Worm (Caenorhabditis elegans) whole organism, young adult: ENCODE results near the gene nhr-172.
A peak's percentile ranks its signal among the peaks of the same experiment; 100 is the strongest.

ENCODE experiments used
- B0261.1 ChIP-seq: sonication (generic microtip); optimal IDR thresholded peaks from 2 replicates; lab custom pipeline; 2016; ENCODE audit warnings: mild to moderate bottlenecking, missing genetic modification characterization, moderate library complexity, missing compliant biosample characterization
- C17E4.6 ChIP-seq: fragments of 200-800 bp; sonication (Bioruptor generic); IDR thresholded peaks from 2 replicates; pipeline ENCODE4 v1.3.6; 2022; ENCODE audit warnings: missing genetic modification reagents, missing genetic modification characterization, missing compliant biosample characterization
- D2030.7 ChIP-seq: fragments of 200-800 bp; sonication (Bioruptor generic); IDR thresholded peaks from 2 replicates; pipeline ENCODE4 v1.3.6; 2022; ENCODE audit warnings: missing genetic modification reagents, missing genetic modification characterization, missing compliant biosample characterization
- F10E7.11 ChIP-seq: sonication (generic microtip); optimal IDR thresholded peaks from 2 replicates; lab custom pipeline; 2017; ENCODE audit warnings: mild to moderate bottlenecking, missing genetic modification characterization, moderate library complexity, missing compliant biosample characterization
- F33H1.4 ChIP-seq: fragments of 200-800 bp; sonication (Bioruptor generic); IDR thresholded peaks from 2 replicates; pipeline ENCODE4 v1.3.6; 2022; ENCODE audit warnings: missing genetic modification reagents, missing genetic modification characterization, missing compliant biosample characterization
- K11D2.4 ChIP-seq: fragments of 200-800 bp; sonication (Bioruptor generic); IDR thresholded peaks from 2 replicates; pipeline ENCODE4 v1.3.6; 2022; ENCODE audit warnings: missing genetic modification reagents, missing genetic modification characterization, missing compliant biosample characterization
- K12H6.12 ChIP-seq: fragments of 200-800 bp; sonication (Bioruptor generic); optimal IDR thresholded peaks from 2 replicates; lab custom pipeline; 2018; ENCODE audit warnings: mild to moderate bottlenecking, missing genetic modification characterization, missing compliant biosample characterization
- ZK185.1 ChIP-seq: sonication (generic microtip); optimal IDR thresholded peaks from 2 replicates; lab custom pipeline; 2016; ENCODE audit warnings: mild to moderate bottlenecking, missing genetic modification characterization, missing compliant biosample characterization; ENCODE audit not compliant: poor library complexity, severe bottlenecking
- akir-1 ChIP-seq: fragments of 200-800 bp; sonication (Bioruptor generic); optimal IDR thresholded peaks from 2 replicates; lab custom pipeline; 2018; ENCODE audit warnings: mild to moderate bottlenecking, missing genetic modification characterization, moderate library complexity, missing compliant biosample characterization
- athp-1 ChIP-seq: sonication (generic microtip); optimal IDR thresholded peaks from 2 replicates; lab custom pipeline; 2017; ENCODE audit warnings: mild to moderate bottlenecking, missing genetic modification characterization, missing compliant biosample characterization
- attf-3 ChIP-seq: fragments of 200-800 bp; sonication (Bioruptor generic); conservative IDR thresholded peaks from 2 replicates; pipeline ENCODE4 v1.3.6; 2022; ENCODE audit warnings: missing genetic modification reagents, missing genetic modification characterization, missing compliant biosample characterization
- attf-5 ChIP-seq: fragments of 200-800 bp; sonication (Bioruptor generic); optimal IDR thresholded peaks from 2 replicates; lab custom pipeline; 2018; ENCODE audit warnings: mild to moderate bottlenecking, missing genetic modification characterization, missing compliant biosample characterization
- bed-2 ChIP-seq: fragments of 200-800 bp; sonication (Bioruptor generic); IDR thresholded peaks from 2 replicates; pipeline ENCODE4 v1.3.6; 2022; ENCODE audit warnings: missing genetic modification reagents, missing genetic modification characterization, missing compliant biosample characterization
- ceh-100 ChIP-seq: fragments of 200-800 bp; sonication (Bioruptor generic); IDR thresholded peaks from 2 replicates; pipeline ENCODE4 v1.3.6; 2022; ENCODE audit warnings: missing genetic modification reagents, missing genetic modification characterization, missing compliant biosample characterization
- ceh-27 ChIP-seq: fragments of 200-800 bp; sonication (Bioruptor generic); optimal IDR thresholded peaks from 2 replicates; lab custom pipeline; 2018; ENCODE audit warnings: mild to moderate bottlenecking, missing genetic modification characterization, moderate library complexity, missing compliant biosample characterization
- die-1 ChIP-seq: sonication (generic microtip); optimal IDR thresholded peaks from 2 replicates; lab custom pipeline; 2016; ENCODE audit warnings: missing genotype, mild to moderate bottlenecking, missing genetic modification characterization, missing compliant biosample characterization
- efl-1 ChIP-seq: fragments of 150-350 bp; optimal IDR thresholded peaks from 2 replicates; lab custom pipeline; 2014; ENCODE audit warnings: missing biosample characterization, missing genetic modification reagents, missing genetic modification characterization
- egrh-3 ChIP-seq: fragments of 200-800 bp; sonication (Bioruptor generic); IDR thresholded peaks from 2 replicates; pipeline ENCODE4 v1.3.6; 2022; ENCODE audit warnings: missing genetic modification reagents, missing genetic modification characterization, missing compliant biosample characterization
- ekl-4 ChIP-seq: fragments of 200-800 bp; sonication (Bioruptor generic); IDR thresholded peaks from 2 replicates; pipeline ENCODE4 v1.3.6; 2022; ENCODE audit warnings: missing genetic modification reagents, missing genetic modification characterization, missing compliant biosample characterization
- ets-4 ChIP-seq: fragments of 200-800 bp; sonication (Bioruptor generic); optimal IDR thresholded peaks from 2 replicates; lab custom pipeline; 2018; ENCODE audit warnings: mild to moderate bottlenecking, missing genetic modification characterization, missing compliant biosample characterization
- fkh-3 ChIP-seq: sonication (generic microtip); optimal IDR thresholded peaks from 2 replicates; lab custom pipeline; 2016; ENCODE audit warnings: mild to moderate bottlenecking, missing genetic modification characterization, missing compliant biosample characterization
- hmg-1.2 ChIP-seq: fragments of 200-800 bp; sonication (Bioruptor generic); IDR thresholded peaks from 2 replicates; pipeline ENCODE4 v1.3.6; 2022; ENCODE audit warnings: missing genetic modification reagents, missing genetic modification characterization, missing compliant biosample characterization
- hmg-20 ChIP-seq: fragments of 200-800 bp; sonication (Bioruptor generic); IDR thresholded peaks from 2 replicates; pipeline ENCODE4 v1.3.6; 2022; ENCODE audit warnings: missing genetic modification reagents, missing genetic modification characterization, missing compliant biosample characterization
- hrde-1 ChIP-seq: sonication (generic microtip); optimal IDR thresholded peaks from 2 replicates; lab custom pipeline; 2016; ENCODE audit warnings: missing genetic modification characterization, mild to moderate bottlenecking, missing compliant biosample characterization, moderate library complexity, missing genotype, missing genetic modification reagents, borderline replicate concordance
- madf-3 ChIP-seq: fragments of 200-800 bp; sonication (Bioruptor generic); IDR thresholded peaks from 2 replicates; pipeline ENCODE4 v1.3.6; 2022; ENCODE audit warnings: missing genetic modification reagents, missing genetic modification characterization, missing compliant biosample characterization
- madf-8 ChIP-seq: fragments of 200-800 bp; sonication (Bioruptor generic); conservative IDR thresholded peaks from 2 replicates; pipeline ENCODE4 v1.3.6; 2022; ENCODE audit warnings: missing genetic modification reagents, missing genetic modification characterization, missing compliant biosample characterization
- nfya-1 ChIP-seq: sonication (generic microtip); optimal IDR thresholded peaks from 2 replicates; lab custom pipeline; 2017; ENCODE audit warnings: antibody characterized with exemption, missing compliant biosample characterization, missing genetic modification characterization, borderline replicate concordance; ENCODE audit not compliant: insufficient read depth
- nfya-2 ChIP-seq: fragments of 200-800 bp; sonication (Bioruptor generic); IDR thresholded peaks from 2 replicates; pipeline ENCODE4 v1.3.6; 2022; ENCODE audit warnings: missing genetic modification reagents, missing genetic modification characterization, missing compliant biosample characterization
- nfyb-1 ChIP-seq: fragments of 200-800 bp; sonication (Bioruptor generic); IDR thresholded peaks from 2 replicates; pipeline ENCODE4 v1.3.6; 2022; ENCODE audit warnings: missing genetic modification reagents, missing genetic modification characterization, missing compliant biosample characterization
- nhr-120 ChIP-seq: fragments of 200-800 bp; sonication (Bioruptor generic); IDR thresholded peaks from 2 replicates; pipeline ENCODE4 v1.3.6; 2022; ENCODE audit warnings: missing genetic modification characterization, missing compliant biosample characterization
- nhr-80 ChIP-seq: sonication (generic microtip); optimal IDR thresholded peaks from 2 replicates; lab custom pipeline; 2016; ENCODE audit warnings: missing genetic modification characterization, missing compliant biosample characterization
- pbrm-1 ChIP-seq: fragments of 200-800 bp; sonication (Bioruptor generic); IDR thresholded peaks from 2 replicates; pipeline ENCODE4 v1.3.6; 2022; ENCODE audit warnings: missing genetic modification reagents, missing genetic modification characterization, missing compliant biosample characterization
- rcor-1 ChIP-seq: fragments of 200-800 bp; sonication (Bioruptor generic); IDR thresholded peaks from 2 replicates; pipeline ENCODE4 v1.3.6; 2022; ENCODE audit warnings: missing genetic modification reagents, missing genetic modification characterization, missing compliant biosample characterization
- sdz-38 ChIP-seq: sonication (generic microtip); optimal IDR thresholded peaks from 2 replicates; lab custom pipeline; 2016; ENCODE audit warnings: missing genotype, missing genetic modification characterization, missing compliant biosample characterization
- snpc-3.4 ChIP-seq: sonication (generic microtip); optimal IDR thresholded peaks from 2 replicates; lab custom pipeline; 2017; ENCODE audit warnings: missing genetic modification characterization, mild to moderate bottlenecking, missing compliant biosample characterization, antibody characterized with exemption, moderate library complexity, missing genotype, missing genetic modification reagents
- snpc-4 ChIP-seq, 5 experiments: fragments of 150-350 bp in 1 of 5; sonication (generic microtip) in 4 of 5; optimal IDR thresholded peaks; 2 replicates each; lab custom pipeline; 2014 to 2018; ENCODE audit warnings: missing genetic modification characterization in 5 of 5, missing biosample characterization in 3 of 5, antibody characterized with exemption in 2 of 5, mild to moderate bottlenecking in 2 of 5, missing compliant biosample characterization in 2 of 5, missing genotype in 2 of 5, moderate library complexity in 2 of 5, missing genetic modification reagents in 1 of 5
- xnd-1 ChIP-seq: sonication (generic microtip); optimal IDR thresholded peaks from 2 replicates; lab custom pipeline; 2016; ENCODE audit warnings: missing genotype, missing genetic modification reagents, missing genetic modification characterization, missing compliant biosample characterization
- ztf-18 ChIP-seq: sonication (generic microtip); optimal IDR thresholded peaks from 2 replicates; lab custom pipeline; 2016; ENCODE audit warnings: missing genotype, mild to moderate bottlenecking, missing genetic modification characterization, missing compliant biosample characterization

nhr-172 gene

DNA sequence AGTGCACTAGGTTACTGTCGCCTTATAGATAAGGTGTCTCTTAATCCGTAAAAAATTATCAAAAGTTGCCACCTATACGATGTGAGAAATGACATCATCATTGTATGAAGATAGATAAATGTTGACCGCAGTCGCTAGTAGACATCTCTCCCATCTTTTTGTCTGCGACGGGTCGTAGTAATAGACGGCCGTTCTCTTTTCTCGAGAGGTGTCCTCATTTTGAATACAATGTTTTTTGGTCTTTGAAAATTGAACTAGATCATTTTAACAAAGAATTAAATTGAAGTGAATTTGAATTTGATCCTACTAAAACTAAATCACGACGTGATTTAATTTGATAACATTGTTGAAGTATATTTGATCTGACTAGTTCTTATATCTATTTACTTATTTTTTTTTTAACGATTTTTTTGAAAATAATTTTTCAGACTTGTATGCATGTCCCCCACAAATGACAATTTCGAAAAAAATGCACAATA lies at the start of gene nhr-172, which contains the start of gene str-31:
Gene nhr-172 (plus strand): TSS at position 429 of the 479 bp plus-strand sequence.
Gene str-31 (minus strand): TSS at position 101 of the 479 bp plus-strand sequence.
- TF ChIP-seq ceh-27 (GFP tag; lab: Kevin White, UChicago) (no peak), nfyb-1 (GFP tag; lab: Robert Waterston, UW) (no peak), fkh-3 (tag; lab: Kevin White, UChicago) (no peak)

DNA sequence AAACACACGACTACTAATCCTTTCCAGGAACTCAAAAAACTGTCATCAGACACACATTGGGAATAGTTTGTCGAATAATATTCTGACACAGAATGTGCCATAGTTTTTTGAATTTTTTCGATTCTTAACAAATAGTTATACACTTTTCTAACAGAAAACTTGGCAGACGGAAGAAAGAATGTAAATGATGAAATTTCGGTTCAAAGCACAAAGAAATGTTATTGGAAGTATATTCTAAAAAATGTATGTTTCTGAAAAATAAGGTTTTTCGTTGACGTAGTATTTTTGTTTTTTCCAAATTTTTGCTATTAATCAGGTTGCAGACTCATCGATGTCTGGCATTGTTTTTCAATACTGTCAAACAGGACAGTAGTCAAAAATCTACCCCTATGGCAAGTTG lies 47.9 kb upstream of the nhr-172 start, which contains the start of gene srh-92:
Gene srh-92 (minus strand): TSS at position 101 of the 400 bp plus-strand sequence.
- TF ChIP-seq F10E7.11 (tag; lab: Kevin White, UChicago) (no peak), ceh-100 (GFP tag; lab: Robert Waterston, UW) (no peak), ets-4 (no peak), ceh-27 (GFP tag; lab: Kevin White, UChicago) (no peak), attf-3 (no peak), nfya-1 (tag; lab: Kevin White, UChicago) (no peak), ekl-4 (no peak), hrde-1 (tag; lab: Kevin White, UChicago) (no peak), C17E4.6 (GFP tag; lab: Robert Waterston, UW) (no peak), B0261.1 (no peak), athp-1 (tag; lab: Kevin White, UChicago) (no peak)

DNA sequence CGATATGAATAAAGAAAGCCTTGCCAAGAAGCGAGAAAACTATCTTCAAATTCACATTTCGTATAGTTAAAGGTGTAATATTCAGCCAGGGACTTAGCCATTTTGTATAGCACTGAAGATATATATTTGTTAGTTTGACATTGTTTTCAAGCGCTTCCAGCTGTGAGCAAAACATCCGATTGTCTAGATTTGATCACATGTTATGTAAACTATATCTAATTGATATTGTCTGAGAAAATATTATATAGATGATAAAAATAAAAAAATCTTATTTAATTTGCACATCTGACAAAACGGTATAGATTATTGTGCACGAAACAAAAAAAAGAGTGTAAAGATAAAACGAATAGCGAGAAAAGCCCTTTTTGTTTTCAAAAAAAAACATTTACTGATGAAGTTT lies 44.1 kb upstream of the nhr-172 start, which contains the start of gene srh-89:
Gene srh-89 (minus strand): TSS at position 101 of the 400 bp plus-strand sequence.
- TF ChIP-seq die-1 (tag; lab: Kevin White, UChicago) (no peak), sdz-38 (tag; lab: Kevin White, UChicago) (no peak), hrde-1 (tag; lab: Kevin White, UChicago) (no peak)
- TF ChIP-seq, all 124 proteins: peak for 0

DNA sequence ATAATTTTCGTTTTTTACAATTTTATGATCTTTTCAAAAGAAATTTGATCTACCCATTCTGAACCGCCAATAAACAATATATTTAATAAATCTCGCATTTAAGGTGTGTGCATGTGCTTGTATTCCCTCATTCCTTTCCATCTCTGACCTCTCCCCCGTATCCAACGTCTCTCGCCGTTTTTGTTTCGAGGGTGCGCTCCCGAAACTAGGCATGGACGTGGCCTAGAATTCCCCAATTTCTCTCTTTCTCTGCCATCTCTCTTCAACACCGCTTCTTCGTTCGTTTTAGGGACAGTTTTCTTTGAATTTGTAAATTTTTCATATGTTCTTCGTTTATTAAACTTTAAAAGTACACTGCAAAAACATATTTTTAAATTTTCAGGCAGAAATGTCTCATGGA lies 43.3 kb upstream of the nhr-172 start, which contains the start of gene F25E5.1:
Gene F25E5.1 (plus strand): TSS at position 376 of the 400 bp plus-strand sequence.
- TF ChIP-seq nfya-2 (GFP tag; lab: Robert Waterston, UW) (no peak), ceh-100 (GFP tag; lab: Robert Waterston, UW) (0 out of 2 replicates have a peak, but pooled peaks have one; percentile 27), ZK185.1 (peak; percentile 50), attf-5 (GFP tag; lab: Kevin White, UChicago) (peak; percentile 91), ceh-27 (GFP tag; lab: Kevin White, UChicago) (peak; percentile 65), egrh-3 (GFP tag; lab: Robert Waterston, UW) (0 out of 2 replicates have a peak, but pooled peaks have one; percentile 34), K11D2.4 (GFP tag; lab: Robert Waterston, UW) (no peak), hmg-20 (GFP tag; lab: Robert Waterston, UW) (0 out of 2 replicates have a peak, but pooled peaks have one; percentile 24), rcor-1 (GFP tag; lab: Robert Waterston, UW) (0 out of 2 replicates have a peak, but pooled peaks have one; percentile 32), snpc-3.4 (tag; lab: Kevin White, UChicago) (no peak), efl-1 (GFP tag; lab: Kevin White, UChicago) (peak; percentile 67), ztf-18 (tag; lab: Kevin White, UChicago) (peak; percentile 49), attf-3 (0 out of 2 replicates have a peak, but pooled peaks have one; percentile 15), F33H1.4 (GFP tag; lab: Robert Waterston, UW) (no peak), nhr-120 (GFP tag; lab: Robert Waterston, UW) (no peak), snpc-4 (GFP tag; optimal IDR thresholded peaks at IDR 0.05; lab: Kevin White, UChicago) (no peak), snpc-4 (tag; optimal IDR thresholded peaks at IDR 0.05; lab: Kevin White, UChicago) (peak in 1 of 4 experiments; percentile 43), bed-2 (0 out of 2 replicates have a peak, but pooled peaks have one; percentile 67), D2030.7 (no peak), hmg-1.2 (GFP tag; lab: Robert Waterston, UW) (peak; percentile 69), madf-8 (GFP tag; lab: Robert Waterston, UW) (peak; percentile 46), nhr-80 (peak; percentile 60), madf-3 (no peak), K12H6.12 (peak; percentile 10), ekl-4 (0 out of 2 replicates have a peak, but pooled peaks have one; percentile 27), akir-1 (GFP tag; lab: Kevin White, UChicago) (no peak), pbrm-1 (GFP tag; lab: Robert Waterston, UW) (peak; percentile 68; the same call in 1 of the 2 replicates), xnd-1 (peak; percentile 15), athp-1 (tag; lab: Kevin White, UChicago) (peak; percentile 61)
- TF ChIP-seq, all 124 proteins: peak for 20
